Worm (Caenorhabditis elegans): Measurements from ENCODE around the gene utp-20.

DNA sequence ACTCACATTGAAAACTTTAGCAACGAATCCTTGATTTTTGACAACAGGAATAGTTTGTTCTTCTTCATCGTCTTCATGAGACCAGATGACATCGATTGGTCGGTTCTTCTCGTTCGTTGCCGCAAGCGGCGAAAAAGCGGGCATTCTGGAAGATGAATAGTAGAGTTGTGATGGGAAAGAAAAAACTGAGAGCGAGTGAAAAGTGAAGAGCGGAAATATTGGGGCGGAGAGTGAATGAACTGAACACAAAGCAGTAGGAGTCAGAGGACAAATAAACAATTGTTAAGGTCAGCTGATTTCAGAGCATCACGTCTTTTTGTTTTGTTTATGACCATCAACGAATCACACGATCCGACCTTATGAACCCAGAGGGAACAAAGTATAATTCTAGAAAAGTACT lies 25.1 kb downstream of the utp-20 start, which contains the start of gene F18C5.10:
- TF ChIP-seq nhr-67 (tag; optimal IDR thresholded peaks at IDR 0.05) (no peak), R02D3.7 (tag; optimal IDR thresholded peaks at IDR 0.05) (no peak), aly-2 (tag; optimal IDR thresholded peaks at IDR 0.05) (no peak), nhr-76 (tag; optimal IDR thresholded peaks at IDR 0.05) (no peak)

Measured in whole organism, L3 larva.